Worm (Caenorhabditis elegans) whole organism, midembryonic: ENCODE measurements around the gene scd-1.

Experiments
- T22C8.4 ChIP-seq: fragments of 200-800 bp; sonication (Bioruptor generic); IDR thresholded peaks from 2 replicates; pipeline ENCODE4 v1.3.6; 2022; ENCODE audit warnings: missing genetic modification characterization, missing compliant biosample characterization
- cog-1 ChIP-seq: sonication (generic microtip); optimal IDR thresholded peaks from 2 replicates; lab custom pipeline; 2016; ENCODE audit warnings: missing genetic modification characterization, missing compliant biosample characterization
- flt-1 ChIP-seq: fragments of 200-800 bp; sonication (Bioruptor generic); IDR thresholded peaks from 2 replicates; pipeline ENCODE4 v1.3.6; 2022; ENCODE audit warnings: missing genetic modification characterization, missing compliant biosample characterization
- klf-2 ChIP-seq: fragments of 200-800 bp; sonication (Bioruptor generic); conservative IDR thresholded peaks from 2 replicates; pipeline ENCODE4 v1.3.6; 2022; ENCODE audit warnings: missing genetic modification reagents, missing genetic modification characterization, missing compliant biosample characterization
- med-1 ChIP-seq: sonication (generic microtip); optimal IDR thresholded peaks from 2 replicates; lab custom pipeline; 2017; ENCODE audit warnings: missing genetic modification characterization, mild to moderate bottlenecking, missing compliant biosample characterization, antibody characterized with exemption, missing genetic modification reagents; ENCODE audit not compliant: insufficient read depth
- ref-1 ChIP-seq: fragments of 200-800 bp; sonication (Bioruptor generic); conservative IDR thresholded peaks from 2 replicates; pipeline ENCODE4 v1.3.6; 2022; ENCODE audit warnings: missing genetic modification reagents, missing genetic modification characterization, missing compliant biosample characterization
- tab-1 ChIP-seq: fragments of 200-800 bp; sonication (Bioruptor generic); IDR thresholded peaks from 2 replicates; pipeline ENCODE4 v1.3.6; 2022; ENCODE audit warnings: missing genetic modification characterization, missing compliant biosample characterization
- ztf-23 ChIP-seq: fragments of 200-800 bp; sonication (Bioruptor generic); IDR thresholded peaks from 2 replicates; pipeline ENCODE4 v1.3.6; 2022; ENCODE audit warnings: missing genetic modification reagents, missing genetic modification characterization, missing compliant biosample characterization
- ztf-29 ChIP-seq: fragments of 200-800 bp; sonication (Bioruptor generic); IDR thresholded peaks from 2 replicates; pipeline ENCODE4 v1.3.6; 2022; ENCODE audit warnings: missing genetic modification reagents, missing genetic modification characterization, missing compliant biosample characterization

The scd-1 gene

ce11 chrX:12463504-12463903 lies 62.1 kb downstream of the scd-1 start, which contains the start of gene T18D3.5:
T18D3.5 (plus strand) TSS chrX:12463804.
- TF ChIP-seq T22C8.4 (GFP tag; lab: Robert Waterston, UW) (no peak), tab-1 (GFP tag; lab: Robert Waterston, UW) (no peak), med-1 (GFP tag; lab: Kevin White, UChicago) (no peak), klf-2 (GFP tag; lab: Robert Waterston, UW) (no peak), flt-1 (GFP tag; lab: Robert Waterston, UW) (no peak), ztf-29 (GFP tag; lab: Robert Waterston, UW) (no peak), ztf-23 (GFP tag; lab: Robert Waterston, UW) (no peak), ref-1 (GFP tag; lab: Robert Waterston, UW) (no peak), cog-1 (tag; lab: Kevin White, UChicago) (no peak)

- TF ChIP-seq cog-1 (tag; lab: Kevin White, UChicago): no peak
- no peak for TF ChIP-seq ztf-23 (GFP tag; lab: Robert Waterston, UW)
- no peak for TF ChIP-seq tab-1 (GFP tag; lab: Robert Waterston, UW)
- TF ChIP-seq klf-2 (GFP tag; lab: Robert Waterston, UW): no peak
- TF ChIP-seq ref-1 (GFP tag; lab: Robert Waterston, UW): no peak
- no peak for TF ChIP-seq T22C8.4 (GFP tag; lab: Robert Waterston, UW)
- no peak for TF ChIP-seq med-1 (GFP tag; lab: Kevin White, UChicago)
Observed at ce11 chrX:12461557-12461956, 64.0 kb downstream of the scd-1 start, which contains the start of gene odr-7. odr-7 (minus strand) TSS chrX:12461657.

- TF ChIP-seq flt-1 (GFP tag; lab: Robert Waterston, UW) (peak; percentile 93), cog-1 (tag; lab: Kevin White, UChicago) (peak; percentile 62), T22C8.4 (GFP tag; lab: Robert Waterston, UW) (peak; percentile 79), klf-2 (GFP tag; lab: Robert Waterston, UW) (peak; percentile 70), ztf-29 (GFP tag; lab: Robert Waterston, UW) (peak; percentile 52; the same call in 1 of the 2 replicates), tab-1 (GFP tag; lab: Robert Waterston, UW) (peak; percentile 87), ztf-23 (GFP tag; lab: Robert Waterston, UW) (peak; percentile 81), med-1 (GFP tag; lab: Kevin White, UChicago) (peak; percentile 31), ref-1 (GFP tag; lab: Robert Waterston, UW) (peak; percentile 52; the same call in 1 of the 2 replicates)
Observed at ce11 chrX:12458021-12458420, 67.6 kb downstream of the scd-1 start.

- TF ChIP-seq T22C8.4 (GFP tag; lab: Robert Waterston, UW) (no peak), ref-1 (GFP tag; lab: Robert Waterston, UW) (no peak), cog-1 (tag; lab: Kevin White, UChicago) (peak; percentile 15), med-1 (GFP tag; lab: Kevin White, UChicago) (no peak), ztf-29 (GFP tag; lab: Robert Waterston, UW) (no peak), tab-1 (GFP tag; lab: Robert Waterston, UW) (no peak), ztf-23 (GFP tag; lab: Robert Waterston, UW) (no peak), flt-1 (GFP tag; lab: Robert Waterston, UW) (0 out of 2 replicates have a peak, but pooled peaks have one; percentile 9), klf-2 (GFP tag; lab: Robert Waterston, UW) (no peak)
Observed at ce11 chrX:12454290-12454795, 71.2 kb downstream of the scd-1 start, which contains the start of the genes T18D3.9 and T18D3.1. T18D3.9 (minus strand) TSS chrX:12454457. T18D3.1 (plus strand) TSS chrX:12454745.
